Worm (Caenorhabditis elegans) whole organism, L2 larva: Measurements from ENCODE around the gene K06B9.6.

ENCODE experiments used
- blmp-1 ChIP-seq: sonication (generic microtip); optimal IDR thresholded peaks from 2 replicates; lab custom pipeline; 2017; ENCODE audit warnings: missing genetic modification characterization, mild to moderate bottlenecking, missing compliant biosample characterization, antibody characterized with exemption, moderate library complexity; ENCODE audit not compliant: insufficient read depth
- lin-39 ChIP-seq: fragments of 150-350 bp; optimal IDR thresholded peaks from 2 replicates; lab custom pipeline; 2014; ENCODE audit warnings: missing biosample characterization, missing genetic modification reagents, missing genetic modification characterization

- TF ChIP-seq blmp-1 (tag; lab: Kevin White, UChicago) = no peak
- no peak for TF ChIP-seq lin-39 (tag; lab: Kevin White, UChicago)
Measured at ce11 chrIV:4177560-4177959, 19.1 kb downstream of the K06B9.6 start.
